Fruit fly (Drosophila melanogaster) whole organism, embryonic: ENCODE results near the gene CG33293.
A peak's percentile ranks its signal among the peaks of the same experiment; 100 is the strongest.

Experiments used
- Asciz ChIP-seq: fragments of 200-800 bp; sonication (Bioruptor generic); optimal IDR thresholded peaks from 2 replicates; lab custom pipeline; 2017; ENCODE audit warnings: missing biosample characterization, mild to moderate bottlenecking, missing genetic modification characterization, missing genetic modification reagents
- Awh ChIP-seq: fragments of 200-800 bp; sonication (Bioruptor generic); IDR thresholded peaks from 2 replicates; pipeline ENCODE4, ENCODE4 v1.3.6; 2022; ENCODE audit warnings: missing biosample characterization, missing genetic modification characterization
- Bgb ChIP-seq: fragments of 200-800 bp; sonication (Bioruptor generic); IDR thresholded peaks from 2 replicates; pipeline ENCODE4 v1.3.6; 2022; ENCODE audit warnings: missing biosample characterization, missing genetic modification characterization; ENCODE audit not compliant: partially characterized antibody
- Blimp-1 ChIP-seq: fragments of 200-800 bp; sonication (Bioruptor generic); optimal IDR thresholded peaks from 3 replicates; lab custom pipeline; 2018; ENCODE audit warnings: missing biosample characterization, missing genetic modification characterization, mild to moderate bottlenecking, moderate library complexity, missing genetic modification reagents
- CG10147 ChIP-seq: fragments of 200-800 bp; sonication (Bioruptor generic); optimal IDR thresholded peaks from 2 replicates; lab custom pipeline; 2019; ENCODE audit warnings: missing biosample characterization, mild to moderate bottlenecking, missing genetic modification characterization, moderate library complexity
- CG1024 ChIP-seq: fragments of 200-800 bp; sonication (Bioruptor generic); IDR thresholded peaks from 2 replicates; pipeline ENCODE4 v1.3.6; 2022; ENCODE audit warnings: missing biosample characterization, missing genetic modification characterization
- CG10267 ChIP-seq: fragments of 200-800 bp; sonication (Bioruptor generic); optimal IDR thresholded peaks from 2 replicates; lab custom pipeline; 2018; ENCODE audit warnings: missing biosample characterization, mild to moderate bottlenecking, missing genetic modification characterization, moderate library complexity
- CG11695 ChIP-seq: fragments of 200-800 bp; sonication (Bioruptor generic); IDR thresholded peaks from 3 replicates; pipeline ENCODE4 v1.3.6; 2022; ENCODE audit warnings: missing biosample characterization, missing genetic modification characterization
- CG11696 ChIP-seq: fragments of 200-800 bp; sonication (Bioruptor generic); IDR thresholded peaks from 2 replicates; pipeline ENCODE4 v1.3.6; 2022; ENCODE audit warnings: missing biosample characterization, missing genetic modification characterization
- CG11723 ChIP-seq: fragments of 200-800 bp; sonication (Bioruptor generic); optimal IDR thresholded peaks from 2 replicates; lab custom pipeline; 2017; ENCODE audit warnings: missing biosample characterization, mild to moderate bottlenecking, missing genetic modification characterization
- CG14860 ChIP-seq: fragments of 200-800 bp; sonication (Bioruptor generic); IDR thresholded peaks from 3 replicates; pipeline ENCODE4 v1.3.6; 2022; ENCODE audit warnings: missing biosample characterization, missing genetic modification characterization; ENCODE audit not compliant: partially characterized antibody
- CG14965 ChIP-seq: fragments of 200-800 bp; sonication (Bioruptor generic); optimal IDR thresholded peaks from 2 replicates; lab custom pipeline; 2016; ENCODE audit warnings: missing biosample characterization, missing genetic modification characterization, borderline replicate concordance
- CG1832 ChIP-seq: fragments of 200-800 bp; sonication (Bioruptor generic); optimal IDR thresholded peaks from 2 replicates; lab custom pipeline; 2017; ENCODE audit warnings: missing biosample characterization, mild to moderate bottlenecking, missing genetic modification characterization, inconsistent platforms
- CG34376 ChIP-seq: fragments of 200-800 bp; sonication (Bioruptor generic); optimal IDR thresholded peaks from 2 replicates; lab custom pipeline; 2018; ENCODE audit warnings: missing biosample characterization, mild to moderate bottlenecking, missing genetic modification characterization
- CG4730 ChIP-seq: fragments of 200-800 bp; sonication (Bioruptor generic); IDR thresholded peaks from 2 replicates; pipeline ENCODE4 v1.3.6; 2022; ENCODE audit warnings: missing biosample characterization, missing genetic modification characterization
- CG8281 ChIP-seq: fragments of 200-800 bp; sonication (Bioruptor generic); optimal IDR thresholded peaks from 2 replicates; lab custom pipeline; 2018; ENCODE audit warnings: missing biosample characterization, mild to moderate bottlenecking, missing genetic modification characterization, moderate library complexity
- CG8290 ChIP-seq, 3 experiments: fragments of 200-800 bp; sonication (Bioruptor generic); optimal IDR thresholded peaks; 2 replicates each; lab custom pipeline; 2016 to 2019; ENCODE audit warnings: missing biosample characterization in 3 of 3, missing genetic modification characterization in 3 of 3, mild to moderate bottlenecking in 2 of 3, moderate library complexity in 1 of 3
- CG8359 ChIP-seq: fragments of 200-800 bp; sonication (Bioruptor generic); optimal IDR thresholded peaks from 2 replicates; lab custom pipeline; 2017; ENCODE audit warnings: missing biosample characterization, mild to moderate bottlenecking, missing genetic modification characterization, borderline replicate concordance
- CG8944 ChIP-seq: fragments of 200-800 bp; sonication (Bioruptor generic); optimal IDR thresholded peaks from 3 replicates; lab custom pipeline; 2016; ENCODE audit warnings: missing biosample characterization, missing genetic modification characterization
- D19A ChIP-seq: fragments of 200-800 bp; optimal IDR thresholded peaks from 3 replicates; lab custom pipeline; 2019; ENCODE audit warnings: missing biosample characterization, mild to moderate bottlenecking, missing genetic modification characterization, moderate library complexity
- D19B ChIP-seq: fragments of 200-800 bp; sonication (Bioruptor generic); optimal IDR thresholded peaks from 2 replicates; lab custom pipeline; 2017; ENCODE audit warnings: missing biosample characterization, mild to moderate bottlenecking, missing genetic modification characterization
- Dref ChIP-seq: fragments of 200-800 bp; sonication (Bioruptor generic); IDR thresholded peaks from 2 replicates; pipeline ENCODE4 v1.3.6; 2022; ENCODE audit warnings: missing biosample characterization, missing genetic modification characterization
- Fer3 ChIP-seq: fragments of 200-800 bp; sonication (Bioruptor generic); optimal IDR thresholded peaks from 2 replicates; lab custom pipeline; 2018; ENCODE audit warnings: missing biosample characterization, mild to moderate bottlenecking, missing genetic modification characterization, moderate library complexity
- GATAe ChIP-seq: fragments of 200-800 bp; sonication (Bioruptor generic); conservative IDR thresholded peaks from 2 replicates; pipeline ENCODE4 v1.3.6; 2022; ENCODE audit warnings: missing biosample characterization, missing genetic modification characterization
- Gsc ChIP-seq: fragments of 200-800 bp; sonication (Bioruptor generic); IDR thresholded peaks from 2 replicates; pipeline ENCODE4 v1.3.6; 2022; ENCODE audit warnings: missing biosample characterization, missing genetic modification characterization
- HmgZ ChIP-seq: fragments of 200-800 bp; sonication (Bioruptor generic); optimal IDR thresholded peaks from 2 replicates; lab custom pipeline; 2018; ENCODE audit warnings: missing biosample characterization, mild to moderate bottlenecking, missing genetic modification characterization
- Hr39 ChIP-seq: fragments of >200 bp; optimal IDR thresholded peaks from 2 replicates; lab custom pipeline; 2017
- Hr51 ChIP-seq, 2 experiments: fragments of 200-800 bp; sonication (Bioruptor generic); optimal IDR thresholded peaks; 2 replicates in 1 of 2; 3 replicates in 1 of 2; lab custom pipeline; 2016 to 2018; ENCODE audit warnings: missing biosample characterization in 2 of 2, missing genetic modification characterization in 2 of 2, mild to moderate bottlenecking in 1 of 2, moderate library complexity in 1 of 2
- Jarid2 ChIP-seq: fragments of 200-800 bp; sonication (Bioruptor generic); optimal IDR thresholded peaks from 3 replicates; lab custom pipeline; 2017; ENCODE audit warnings: mild to moderate bottlenecking, missing biosample characterization, missing genetic modification reagents, missing genetic modification characterization
- NK7.1 ChIP-seq: fragments of 200-800 bp; sonication (Bioruptor generic); optimal IDR thresholded peaks from 3 replicates; lab custom pipeline; 2016; ENCODE audit warnings: missing biosample characterization, missing genetic modification characterization
- Ptx1 ChIP-seq: fragments of 200-800 bp; sonication (Bioruptor generic); IDR thresholded peaks from 2 replicates; pipeline ENCODE4 v1.3.6; 2022; ENCODE audit warnings: missing biosample characterization, missing genetic modification characterization
- Rx ChIP-seq: fragments of 200-800 bp; sonication (Bioruptor generic); IDR thresholded peaks from 2 replicates; pipeline ENCODE4 v1.3.6; 2022; ENCODE audit warnings: missing biosample characterization, missing genetic modification characterization
- Sin3A ChIP-seq: fragments of >200 bp; optimal IDR thresholded peaks from 2 replicates; lab custom pipeline; 2018
- Sry-δ ChIP-seq: fragments of 200-800 bp; sonication (Bioruptor generic); optimal IDR thresholded peaks from 2 replicates; lab custom pipeline; 2016; ENCODE audit warnings: missing biosample characterization, missing genetic modification characterization
- Xrp1 ChIP-seq: fragments of 200-800 bp; sonication (Bioruptor generic); IDR thresholded peaks from 2 replicates; pipeline ENCODE4 v1.3.6; 2022; ENCODE audit warnings: missing biosample characterization, missing genetic modification characterization
- danr ChIP-seq: fragments of 200-800 bp; sonication (Bioruptor generic); IDR thresholded peaks from 2 replicates; pipeline ENCODE4 v1.3.6; 2022; ENCODE audit warnings: missing biosample characterization, missing genetic modification characterization
- dimm ChIP-seq: fragments of 200-800 bp; sonication (Bioruptor generic); IDR thresholded peaks from 2 replicates; pipeline ENCODE4 v1.3.6; 2022; ENCODE audit warnings: missing biosample characterization, missing genetic modification characterization
- dm ChIP-seq: fragments of 200-800 bp; sonication (Bioruptor generic); optimal IDR thresholded peaks from 3 replicates; lab custom pipeline; 2016; ENCODE audit warnings: missing biosample characterization, missing genetic modification characterization
- emc ChIP-seq: fragments of 200-800 bp; sonication (Bioruptor generic); optimal IDR thresholded peaks from 2 replicates; lab custom pipeline; 2016; ENCODE audit warnings: missing biosample characterization, missing genetic modification characterization
- gce ChIP-seq: fragments of 200-800 bp; sonication (Bioruptor generic); IDR thresholded peaks from 3 replicates; pipeline ENCODE4 v1.3.6; 2022; ENCODE audit warnings: missing biosample characterization, missing genetic modification characterization
- gcm ChIP-seq: fragments of 200-800 bp; sonication (Bioruptor generic); optimal IDR thresholded peaks from 2 replicates; lab custom pipeline; 2019; ENCODE audit warnings: missing biosample characterization, mild to moderate bottlenecking, missing genetic modification characterization, moderate library complexity
- gsb-n ChIP-seq: fragments of 200-800 bp; sonication (Bioruptor generic); optimal IDR thresholded peaks from 3 replicates; lab custom pipeline; 2018; ENCODE audit warnings: missing biosample characterization, mild to moderate bottlenecking, missing genetic modification characterization
- ham ChIP-seq: fragments of 200-800 bp; sonication (Bioruptor generic); IDR thresholded peaks from 2 replicates; pipeline ENCODE4 v1.3.6; 2022; ENCODE audit warnings: missing biosample characterization, missing genetic modification characterization
- nerfin-2 ChIP-seq: fragments of 200-800 bp; sonication (Bioruptor generic); IDR thresholded peaks from 2 replicates; pipeline ENCODE4 v1.3.6; 2022; ENCODE audit warnings: missing biosample characterization, missing genetic modification characterization; ENCODE audit not compliant: partially characterized antibody
- nmo ChIP-seq: fragments of 200-800 bp; sonication (Bioruptor generic); optimal IDR thresholded peaks from 2 replicates; lab custom pipeline; 2018; ENCODE audit warnings: missing biosample characterization, mild to moderate bottlenecking, missing genetic modification characterization, moderate library complexity
- nom ChIP-seq: fragments of 200-800 bp; sonication (Bioruptor generic); optimal IDR thresholded peaks from 2 replicates; lab custom pipeline; 2017; ENCODE audit warnings: missing biosample characterization, missing genetic modification characterization, mild to moderate bottlenecking, moderate library complexity, missing genetic modification reagents
- odd ChIP-seq: fragments of 200-800 bp; sonication (Bioruptor generic); optimal IDR thresholded peaks from 2 replicates; lab custom pipeline; 2017; ENCODE audit warnings: missing biosample characterization, mild to moderate bottlenecking, missing genetic modification characterization
- slp2 ChIP-seq: fragments of 200-800 bp; sonication (Bioruptor generic); optimal IDR thresholded peaks from 2 replicates; lab custom pipeline; 2016; ENCODE audit warnings: missing biosample characterization, missing genetic modification characterization
- wdn ChIP-seq: fragments of 200-800 bp; sonication (Bioruptor generic); IDR thresholded peaks from 2 replicates; pipeline ENCODE4 v1.3.6; 2022; ENCODE audit warnings: missing biosample characterization, missing genetic modification characterization
- yki ChIP-seq: fragments of >200 bp; optimal IDR thresholded peaks from 3 replicates; lab custom pipeline; 2018
- zfh2 ChIP-seq: fragments of 200-800 bp; sonication (Bioruptor generic); optimal IDR thresholded peaks from 2 replicates; lab custom pipeline; 2016; ENCODE audit warnings: missing biosample characterization, missing genetic modification characterization

Gene CG33293

dm6 chr3R:5251243-5251865 is 10.8 kb upstream of the CG33293 start, which contains the start of gene CtsF (continued):
- peak; percentile 65 for TF ChIP-seq CG10267 (tag; lab: Kevin White, UChicago)
- TF ChIP-seq zfh2 (GFP tag; lab: Kevin White, UChicago): no peak
- peak; percentile 8 for TF ChIP-seq NK7.1 (GFP tag; lab: Kevin White, UChicago)
- TF ChIP-seq danr (GFP tag; lab: Robert Waterston, UW): no peak
- TF ChIP-seq CG11723: no peak
- TF ChIP-seq wdn (GFP tag; lab: Robert Waterston, UW): no peak
- no peak for TF ChIP-seq dimm (GFP tag; lab: Robert Waterston, UW)
- no peak for TF ChIP-seq CG4730 (GFP tag; lab: Robert Waterston, UW)
- TF ChIP-seq nom (GFP tag; lab: Kevin White, UChicago): no peak
- TF ChIP-seq Sin3A (lab: Kevin White, UChicago): peak; percentile 66
- no peak for TF ChIP-seq Awh (GFP tag; lab: Robert Waterston, UW)
- TF ChIP-seq dm (GFP tag; lab: Kevin White, UChicago): peak; percentile 29
- TF ChIP-seq CG8944 (GFP tag; lab: Kevin White, UChicago): no peak
- TF ChIP-seq CG34376 (GFP tag; lab: Kevin White, UChicago): peak; percentile 42
- peak; percentile 78 for TF ChIP-seq HmgZ (tag; lab: Kevin White, UChicago)
- no peak for TF ChIP-seq slp2 (GFP tag; lab: Kevin White, UChicago)
- no peak for TF ChIP-seq Blimp-1 (GFP tag; lab: Kevin White, UChicago)
- no peak for TF ChIP-seq Xrp1 (GFP tag; lab: Robert Waterston, UW)
- peak; percentile 100 for TF ChIP-seq Bgb (GFP tag; lab: Robert Waterston, UW)
- TF ChIP-seq odd (GFP tag; lab: Kevin White, UChicago): peak; percentile 35
- no peak for TF ChIP-seq CG11695 (GFP tag; lab: Robert Waterston, UW)
- TF ChIP-seq gsb-n: peak; percentile 6
- TF ChIP-seq Asciz (GFP tag; lab: Kevin White, UChicago): no peak
- peak; percentile 16 for TF ChIP-seq CG10147 (GFP tag; lab: Kevin White, UChicago)
- TF ChIP-seq CG11696 (GFP tag; lab: Robert Waterston, UW): no peak
- TF ChIP-seq nerfin-2 (GFP tag; lab: Robert Waterston, UW): peak; percentile 100
- TF ChIP-seq Hr39: no peak
- no peak for TF ChIP-seq Fer3 (tag; lab: Kevin White, UChicago)
- TF ChIP-seq Sry-δ (GFP tag; lab: Kevin White, UChicago): peak; percentile 98
- peak; percentile 61 for TF ChIP-seq Jarid2
- TF ChIP-seq Hr51 (GFP tag; optimal IDR thresholded peaks at IDR 0.05; lab: Kevin White, UChicago): peak; percentile 60 to 69
- no peak for TF ChIP-seq CG1024 (GFP tag; lab: Robert Waterston, UW)
- TF ChIP-seq nmo (GFP tag; lab: Kevin White, UChicago): peak; percentile 41
- TF ChIP-seq Ptx1 (GFP tag; lab: Robert Waterston, UW): no peak
- no peak for TF ChIP-seq GATAe
- no peak for TF ChIP-seq CG14965
- no peak for TF ChIP-seq gcm (GFP tag; lab: Kevin White, UChicago)
- TF ChIP-seq CG8281 (tag; lab: Kevin White, UChicago): no peak
- peak; percentile 84 for TF ChIP-seq CG1832
- TF ChIP-seq D19A: no peak
- no peak for TF ChIP-seq gce (GFP tag; lab: Robert Waterston, UW)
- TF ChIP-seq CG8359 (GFP tag; lab: Kevin White, UChicago): no peak
- no peak for TF ChIP-seq D19B
- TF ChIP-seq Rx (GFP tag; lab: Robert Waterston, UW): no peak
- no peak for TF ChIP-seq emc (GFP tag; lab: Kevin White, UChicago)
- TF ChIP-seq Gsc (GFP tag; lab: Robert Waterston, UW): no peak
- peak; percentile 100 for TF ChIP-seq CG14860 (GFP tag; lab: Robert Waterston, UW)
- TF ChIP-seq yki (lab: Kevin White, UChicago): no peak
- TF ChIP-seq ham: no peak
- TF ChIP-seq CG8290 (GFP tag; optimal IDR thresholded peaks at IDR 0.05; lab: Kevin White, UChicago): no peak
- peak in 1 of 2 experiments; percentile 25 for TF ChIP-seq CG8290 (tag; optimal IDR thresholded peaks at IDR 0.05; lab: Kevin White, UChicago)
- TF ChIP-seq Dref (GFP tag; lab: Robert Waterston, UW): peak; percentile 100
